Fruit fly (Drosophila melanogaster) whole organism, wandering third instar larva: ENCODE results near the gene ben.

Source experiments
- Abd-B ChIP-seq: fragments of >200 bp; optimal IDR thresholded peaks from 2 replicates; lab custom pipeline; 2017; ENCODE audit warnings: missing biosample characterization, missing genetic modification characterization
- CG32264 ChIP-seq: fragments of 200-800 bp; sonication (Bioruptor generic); optimal IDR thresholded peaks from 2 replicates; lab custom pipeline; 2016; ENCODE audit warnings: missing biosample characterization, missing genetic modification characterization
- CG9705 ChIP-seq: fragments of 200-800 bp; sonication (Bioruptor generic); optimal IDR thresholded peaks from 2 replicates; lab custom pipeline; 2018; ENCODE audit warnings: missing biosample characterization, mild to moderate bottlenecking, missing genetic modification characterization
- CrebA ChIP-seq: fragments of 200-800 bp; sonication (Bioruptor generic); optimal IDR thresholded peaks from 2 replicates; lab custom pipeline; 2016; ENCODE audit warnings: missing biosample characterization, mild to moderate bottlenecking, missing genetic modification characterization, borderline replicate concordance
- Dfd ChIP-seq: fragments of >200 bp; optimal IDR thresholded peaks from 2 replicates; lab custom pipeline; 2017; ENCODE audit warnings: missing biosample characterization, missing genetic modification characterization
- Dif ChIP-seq: fragments of 200-275, 200-300 bp; sonication (Bioruptor generic); optimal IDR thresholded peaks from 2 replicates; lab custom pipeline; 2018; ENCODE audit warnings: missing biosample characterization, missing genetic modification characterization; ENCODE audit not compliant: partially characterized antibody
- GATAd ChIP-seq: sonication (Bioruptor generic); optimal IDR thresholded peaks from 2 replicates; lab custom pipeline; 2016; ENCODE audit warnings: missing biosample characterization, missing genetic modification characterization
- HLH106 ChIP-seq: fragments of 200-800 bp; optimal IDR thresholded peaks from 3 replicates; lab custom pipeline; 2019; ENCODE audit warnings: missing biosample characterization, mild to moderate bottlenecking, missing genetic modification characterization, moderate library complexity
- Hr78 ChIP-seq: fragments of >200 bp; optimal IDR thresholded peaks from 2 replicates; lab custom pipeline; 2017; ENCODE audit warnings: missing biosample characterization, missing genetic modification characterization
- Hr83 ChIP-seq: fragments of 200-300 bp; sonication (Bioruptor generic); optimal IDR thresholded peaks from 2 replicates; lab custom pipeline; 2016; ENCODE audit warnings: missing biosample characterization, mild to moderate bottlenecking, missing genetic modification characterization, moderate library complexity; ENCODE audit not compliant: poor library complexity, severe bottlenecking
- Jra ChIP-seq: sonication (Bioruptor generic); optimal IDR thresholded peaks from 2 replicates; lab custom pipeline; 2016; ENCODE audit warnings: missing biosample characterization, missing genetic modification characterization
- Mio ChIP-seq: sonication (Bioruptor generic); optimal IDR thresholded peaks from 2 replicates; lab custom pipeline; 2016; ENCODE audit warnings: missing biosample characterization, missing genetic modification characterization
- Myc ChIP-seq: fragments of >200 bp; optimal IDR thresholded peaks from 2 replicates; lab custom pipeline; 2017
- OdsH ChIP-seq: fragments of 200-800 bp; sonication (Bioruptor generic); optimal IDR thresholded peaks from 2 replicates; lab custom pipeline; 2016; ENCODE audit warnings: missing biosample characterization, mild to moderate bottlenecking, missing genetic modification characterization
- Rel ChIP-seq, 2 experiments: fragments of 200-800 bp; sonication (Bioruptor generic) in 1 of 2; optimal IDR thresholded peaks; 2 replicates in 1 of 2; 3 replicates in 1 of 2; lab custom pipeline; 2016 to 2019; ENCODE audit warnings: mild to moderate bottlenecking in 2 of 2, missing biosample characterization in 2 of 2, missing genetic modification characterization in 2 of 2, moderate library complexity in 1 of 2
- Sp1 ChIP-seq: fragments of 200-800 bp; sonication (Bioruptor generic); optimal IDR thresholded peaks from 3 replicates; lab custom pipeline; 2019; ENCODE audit warnings: missing biosample characterization, mild to moderate bottlenecking, missing genetic modification characterization, moderate library complexity
- br ChIP-seq: fragments of 200-800 bp; sonication (Bioruptor generic); optimal IDR thresholded peaks from 2 replicates; lab custom pipeline; 2016; ENCODE audit warnings: missing biosample characterization, missing genetic modification characterization
- brk ChIP-seq: fragments of 200-800 bp; sonication (Bioruptor generic); optimal IDR thresholded peaks from 2 replicates; lab custom pipeline; 2016; ENCODE audit warnings: missing biosample characterization, mild to moderate bottlenecking, missing genetic modification characterization
- dl ChIP-seq, 2 experiments: fragments of 175-275, 200-275 bp in 1 of 2; fragments of 200-275 bp in 1 of 2; sonication (Bioruptor generic); optimal IDR thresholded peaks; lab custom pipeline; 2018; ENCODE audit warnings: mild to moderate bottlenecking in 2 of 2, missing biosample characterization in 2 of 2, missing genetic modification characterization in 2 of 2, moderate library complexity in 2 of 2; ENCODE audit not compliant: partially characterized antibody in 2 of 2, insufficient read depth in 1 of 2
- dmrt93B ChIP-seq: fragments of 200-800 bp; sonication (Bioruptor generic); optimal IDR thresholded peaks from 2 replicates; lab custom pipeline; 2018; ENCODE audit warnings: missing biosample characterization, mild to moderate bottlenecking, missing genetic modification characterization
- dsf ChIP-seq: sonication (Bioruptor generic); optimal IDR thresholded peaks from 2 replicates; lab custom pipeline; 2016; ENCODE audit warnings: missing biosample characterization, missing genetic modification characterization, borderline replicate concordance
- ey ChIP-seq: fragments of 200-800 bp; sonication (Bioruptor generic); optimal IDR thresholded peaks from 2 replicates; lab custom pipeline; 2016; ENCODE audit warnings: missing biosample characterization, missing genetic modification characterization
- foxo ChIP-seq, 2 experiments: fragments of 200-800 bp; sonication (Bioruptor generic); optimal IDR thresholded peaks; 2 replicates in 1 of 2; 3 replicates in 1 of 2; lab custom pipeline; 2016 to 2017; ENCODE audit warnings: missing biosample characterization in 2 of 2, missing genetic modification characterization in 2 of 2
- fru ChIP-seq: fragments of 200-800 bp; sonication (Bioruptor generic); optimal IDR thresholded peaks from 3 replicates; lab custom pipeline; 2016; ENCODE audit warnings: missing biosample characterization, mild to moderate bottlenecking, missing genetic modification characterization
- h ChIP-seq: fragments of 200-800 bp; sonication (Bioruptor generic); optimal IDR thresholded peaks from 3 replicates; lab custom pipeline; 2016; ENCODE audit warnings: missing biosample characterization, mild to moderate bottlenecking, missing genetic modification characterization
- lola ChIP-seq: fragments of >200 bp; optimal IDR thresholded peaks from 2 replicates; lab custom pipeline; 2017; ENCODE audit warnings: missing biosample characterization, missing genetic modification characterization
- pan ChIP-seq: fragments of >200 bp; optimal IDR thresholded peaks from 2 replicates; lab custom pipeline; 2017
- psq ChIP-seq: fragments of 200-800 bp; sonication (Bioruptor generic); optimal IDR thresholded peaks from 3 replicates; lab custom pipeline; 2017; ENCODE audit warnings: missing biosample characterization, mild to moderate bottlenecking, missing genetic modification characterization, moderate library complexity
- rgr ChIP-seq: fragments of 200-800 bp; sonication (Bioruptor generic); optimal IDR thresholded peaks from 3 replicates; lab custom pipeline; 2016; ENCODE audit warnings: missing biosample characterization, mild to moderate bottlenecking, missing genetic modification characterization
- sage ChIP-seq: fragments of 200-800 bp; sonication (Bioruptor generic); optimal IDR thresholded peaks from 2 replicates; lab custom pipeline; 2016; ENCODE audit warnings: missing biosample characterization, mild to moderate bottlenecking, missing genetic modification characterization
- sv ChIP-seq: fragments of 200-800 bp; sonication (Bioruptor generic); optimal IDR thresholded peaks from 3 replicates; lab custom pipeline; 2016; ENCODE audit warnings: missing biosample characterization, missing genetic modification characterization
- tai ChIP-seq: sonication (Bioruptor generic); optimal IDR thresholded peaks from 2 replicates; lab custom pipeline; 2016; ENCODE audit warnings: missing biosample characterization, missing genetic modification characterization
- usp ChIP-seq: fragments of >200 bp; optimal IDR thresholded peaks from 2 replicates; lab custom pipeline; 2017; ENCODE audit warnings: missing biosample characterization, missing genetic modification characterization

Gene ben

DNA sequence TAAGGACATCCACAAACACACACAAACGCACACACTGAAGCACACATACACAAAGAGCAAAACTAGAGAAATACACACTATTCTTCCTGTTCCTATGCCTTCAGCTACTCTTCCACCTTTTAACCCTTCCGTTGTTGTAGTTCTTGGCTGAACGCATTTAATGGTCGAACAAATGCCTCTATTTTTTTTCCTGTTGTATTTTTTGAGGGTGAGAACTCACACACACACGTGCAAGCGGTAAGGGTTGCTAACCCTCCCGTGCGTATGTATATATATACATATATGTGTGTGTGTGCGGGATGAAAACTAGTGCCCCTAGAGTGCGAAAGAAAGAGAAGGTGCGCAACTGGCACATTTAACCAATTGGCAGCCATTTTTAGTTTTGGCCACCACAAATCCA is 41.9 kb upstream of the ben start:
- TF ChIP-seq dmrt93B (GFP tag; lab: Kevin White, UChicago) (no peak), Abd-B (GFP tag; lab: Kevin White, UChicago) (no peak), GATAd (no peak), br (GFP tag; lab: Kevin White, UChicago) (no peak), Hr78 (GFP tag; lab: Kevin White, UChicago) (no peak), lola (GFP tag; lab: Kevin White, UChicago) (no peak), foxo (GFP tag; optimal IDR thresholded peaks at IDR 0.05; lab: Kevin White, UChicago) (no peak)

dm6 chrX:13954936-13955335 is 41.2 kb upstream of the ben start, which contains the start of gene CG11068:
Gene CG11068, plus strand, starts transcription at chrX:13955236.
- TF ChIP-seq psq (GFP tag; lab: Kevin White, UChicago) (no peak), Abd-B (GFP tag; lab: Kevin White, UChicago) (no peak), sage (GFP tag; lab: Kevin White, UChicago) (no peak), CrebA (no peak), Sp1 (no peak), dl (GFP tag; optimal IDR thresholded peaks at IDR 0.05; lab: Kevin White, UChicago; ENCODE audit: insufficient read depth in 1 of 2, partially characterized antibody in 2 of 2) (no peak), CG9705 (GFP tag; lab: Kevin White, UChicago) (no peak), rgr (GFP tag; lab: Kevin White, UChicago) (no peak), HLH106 (tag; lab: Kevin White, UChicago) (no peak), CG32264 (GFP tag; lab: Kevin White, UChicago) (no peak), lola (GFP tag; lab: Kevin White, UChicago) (no peak), pan (lab: Kevin White, UChicago) (no peak), foxo (GFP tag; optimal IDR thresholded peaks at IDR 0.05; lab: Kevin White, UChicago) (no peak)

DNA sequence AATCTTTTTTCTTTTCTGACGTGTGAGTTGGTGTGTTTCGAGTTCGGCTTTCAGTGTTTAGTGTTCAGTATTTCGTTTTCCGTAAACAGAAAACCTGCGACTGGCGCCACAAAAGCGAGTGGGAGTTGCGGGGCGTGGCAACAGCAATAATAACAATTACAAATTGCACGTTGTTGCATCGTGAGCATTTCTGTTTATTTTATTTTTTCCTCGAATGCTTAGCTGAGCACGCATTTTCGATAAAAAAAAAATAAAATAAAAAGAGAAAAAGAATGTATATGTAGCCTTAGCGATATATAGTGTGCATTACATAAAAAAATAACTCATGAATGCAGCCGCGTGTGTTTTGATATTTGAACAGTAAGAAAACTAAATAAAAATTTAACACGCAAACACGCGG is 31.3 kb upstream of the ben start:
- TF ChIP-seq HLH106 (tag; lab: Kevin White, UChicago) (no peak), Dif (GFP tag; lab: Kevin White, UChicago) (no peak), h (no peak), dmrt93B (GFP tag; lab: Kevin White, UChicago) (no peak), brk (GFP tag; lab: Kevin White, UChicago) (no peak), tai (GFP tag; lab: Kevin White, UChicago) (no peak)

DNA sequence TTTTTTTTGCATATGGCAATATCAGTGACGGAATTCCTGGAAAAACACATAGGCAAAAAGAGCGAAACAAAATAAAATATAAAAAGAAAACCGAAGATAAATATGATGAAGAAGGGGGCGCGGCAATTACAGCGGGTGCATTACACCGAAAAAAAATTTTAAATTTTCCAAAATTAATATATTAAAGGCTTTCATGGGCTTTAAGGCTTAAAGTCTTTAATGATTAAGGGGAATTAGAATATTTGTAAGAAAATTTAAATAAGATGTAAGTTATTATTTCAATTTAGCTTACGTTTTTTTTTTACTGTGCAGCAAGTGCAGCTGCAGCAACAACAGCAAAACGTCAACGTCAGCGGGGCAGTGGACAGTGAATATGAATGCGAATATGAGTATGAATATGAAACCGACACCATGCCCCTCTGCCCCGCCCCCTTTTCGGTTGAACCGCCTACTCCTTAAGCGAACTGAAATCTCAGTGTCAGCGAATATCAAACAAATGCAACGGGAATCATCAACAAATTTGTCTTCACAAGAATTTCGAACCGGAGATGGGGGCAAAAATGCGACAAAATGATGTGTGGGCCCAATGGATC is 23.6 kb upstream of the ben start:
- TF ChIP-seq dmrt93B (GFP tag; lab: Kevin White, UChicago) = no peak
- peak in 1 of 2 experiments; percentile 4 for TF ChIP-seq foxo (GFP tag; optimal IDR thresholded peaks at IDR 0.05; lab: Kevin White, UChicago)
- TF ChIP-seq usp (GFP tag; lab: Kevin White, UChicago) = no peak
- TF ChIP-seq CG32264 (GFP tag; lab: Kevin White, UChicago) = no peak
- peak; percentile 2 for TF ChIP-seq h

DNA sequence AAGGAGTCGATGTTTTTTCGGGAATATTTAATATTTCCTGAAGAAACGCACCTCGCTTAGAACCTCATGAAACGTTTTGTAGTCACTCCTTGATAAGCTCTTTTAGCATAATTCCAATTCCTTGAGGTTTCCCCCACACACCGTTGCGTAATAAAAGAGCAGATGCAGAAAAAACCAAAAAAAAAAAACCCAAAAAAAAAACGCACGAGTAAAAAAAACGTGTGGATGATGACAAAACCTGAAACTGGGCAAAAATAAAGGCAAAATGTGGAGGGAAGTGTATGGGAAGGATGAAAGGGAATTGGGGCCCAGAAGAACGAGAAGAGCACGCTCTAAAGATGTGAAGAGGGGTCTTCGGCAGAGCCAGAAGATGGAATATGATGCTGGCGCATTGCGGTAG is 15.9 kb upstream of the ben start:
- TF ChIP-seq fru = no peak
- peak; percentile 59 for TF ChIP-seq psq (GFP tag; lab: Kevin White, UChicago)

dm6 chrX:13983057-13983456 is 13.1 kb upstream of the ben start:
- TF ChIP-seq Dfd (peak; percentile 5), foxo (GFP tag; optimal IDR thresholded peaks at IDR 0.05; lab: Kevin White, UChicago) (no peak)

- no peak for TF ChIP-seq fru
- no peak for TF ChIP-seq HLH106 (tag; lab: Kevin White, UChicago)
- TF ChIP-seq rgr (GFP tag; lab: Kevin White, UChicago) = no peak
- TF ChIP-seq GATAd = no peak
- no peak for TF ChIP-seq Abd-B (GFP tag; lab: Kevin White, UChicago)
- TF ChIP-seq Sp1 = peak; percentile 56
- no peak for TF ChIP-seq Mio (GFP tag; lab: Kevin White, UChicago)
- TF ChIP-seq Myc (lab: Kevin White, UChicago) = no peak
- peak; percentile 43 for TF ChIP-seq Dfd
- peak; percentile 27 for TF ChIP-seq Jra (GFP tag; lab: Kevin White, UChicago)
- TF ChIP-seq br (GFP tag; lab: Kevin White, UChicago) = no peak
- no peak for TF ChIP-seq sage (GFP tag; lab: Kevin White, UChicago)
- TF ChIP-seq dsf (GFP tag; lab: Kevin White, UChicago) = no peak
- TF ChIP-seq Hr78 (GFP tag; lab: Kevin White, UChicago) = no peak
- TF ChIP-seq ey (GFP tag; lab: Kevin White, UChicago) = no peak
- TF ChIP-seq h = no peak
- TF ChIP-seq usp (GFP tag; lab: Kevin White, UChicago) = no peak
- peak; percentile 26 for TF ChIP-seq psq (GFP tag; lab: Kevin White, UChicago)
- peak; percentile 79 for TF ChIP-seq Dif (GFP tag; lab: Kevin White, UChicago)
- TF ChIP-seq lola (GFP tag; lab: Kevin White, UChicago) = no peak
- peak; percentile 13 for TF ChIP-seq Hr83 (GFP tag; lab: Kevin White, UChicago)
- no peak for TF ChIP-seq sv (GFP tag; lab: Kevin White, UChicago)
- no peak for TF ChIP-seq dmrt93B (GFP tag; lab: Kevin White, UChicago)
- no peak for TF ChIP-seq OdsH (GFP tag; lab: Kevin White, UChicago)
- TF ChIP-seq Rel (GFP tag; optimal IDR thresholded peaks at IDR 0.05; lab: Kevin White, UChicago) = no peak
- peak; percentile 86 for TF ChIP-seq Rel (tag; optimal IDR thresholded peaks at IDR 0.05; lab: Kevin White, UChicago)
- TF ChIP-seq dl (GFP tag; optimal IDR thresholded peaks at IDR 0.05; lab: Kevin White, UChicago; ENCODE audit: insufficient read depth in 1 of 2, partially characterized antibody in 2 of 2) = peak; percentile 64 to 78
Measured at dm6 chrX:13986496-13986895, 9.6 kb upstream of the ben start.
